Worm (Caenorhabditis elegans) whole organism, early embryonic: Measurements from ENCODE around the gene lgc-54.

Source experiments
- B0310.2 ChIP-seq: sonication (generic microtip); optimal IDR thresholded peaks from 2 replicates; lab custom pipeline; 2016; ENCODE audit warnings: mild to moderate bottlenecking, missing genetic modification characterization, missing compliant biosample characterization
- F13C5.2 ChIP-seq: sonication (generic microtip); optimal IDR thresholded peaks from 2 replicates; lab custom pipeline; 2017; ENCODE audit warnings: mild to moderate bottlenecking, missing genetic modification characterization, inconsistent platforms, missing compliant biosample characterization
- aly-1 ChIP-seq: sonication (generic microtip); optimal IDR thresholded peaks from 2 replicates; lab custom pipeline; 2016; ENCODE audit warnings: missing genetic modification characterization, missing compliant biosample characterization
- ceh-13 ChIP-seq: fragments of 200-800 bp; sonication (Bioruptor generic); optimal IDR thresholded peaks from 2 replicates; lab custom pipeline; 2018; ENCODE audit warnings: mild to moderate bottlenecking, missing genetic modification characterization, missing compliant biosample characterization
- ceh-36 ChIP-seq: sonication (generic microtip); optimal IDR thresholded peaks from 2 replicates; lab custom pipeline; 2016; ENCODE audit warnings: missing genetic modification characterization, inconsistent platforms, missing compliant biosample characterization
- ets-7 ChIP-seq: sonication (generic microtip); optimal IDR thresholded peaks from 2 replicates; lab custom pipeline; 2016; ENCODE audit warnings: missing genotype, missing genetic modification characterization, missing compliant biosample characterization
- flt-1 ChIP-seq: fragments of 200-800 bp; sonication (Bioruptor generic); IDR thresholded peaks from 2 replicates; pipeline ENCODE4 v1.3.6; 2022; ENCODE audit warnings: missing genetic modification characterization, missing compliant biosample characterization
- hmbx-1 ChIP-seq: sonication (generic microtip); optimal IDR thresholded peaks from 2 replicates; lab custom pipeline; 2016; ENCODE audit warnings: mild to moderate bottlenecking, missing genetic modification characterization, missing compliant biosample characterization
- pes-1 ChIP-seq: fragments of 200-800 bp; sonication (Bioruptor generic); IDR thresholded peaks from 2 replicates; pipeline ENCODE4 v1.3.6; 2022; ENCODE audit warnings: missing genetic modification reagents, missing genetic modification characterization, missing compliant biosample characterization
- scrt-1 ChIP-seq: fragments of 200-800 bp; sonication (Bioruptor generic); IDR thresholded peaks from 2 replicates; pipeline ENCODE4 v1.3.6; 2022; ENCODE audit warnings: missing genetic modification characterization, missing compliant biosample characterization
- tbx-11 ChIP-seq: fragments of 200-800 bp; sonication (Bioruptor generic); IDR thresholded peaks from 2 replicates; pipeline ENCODE4 v1.3.6; 2022; ENCODE audit warnings: missing genetic modification characterization, missing compliant biosample characterization
- tbx-37 ChIP-seq: fragments of 200-800 bp; sonication (Bioruptor generic); conservative IDR thresholded peaks from 2 replicates; pipeline ENCODE4 v1.3.6; 2022; ENCODE audit warnings: missing genetic modification reagents, missing genetic modification characterization, missing compliant biosample characterization
- tra-4 ChIP-seq: sonication (generic microtip); optimal IDR thresholded peaks from 2 replicates; lab custom pipeline; 2017; ENCODE audit warnings: missing genetic modification characterization, missing compliant biosample characterization

The lgc-54 gene

ce11 chrV:6793744-6794239 lies 52.6 kb downstream of the lgc-54 start, which contains the start of gene ZC404.1:
TSS of gene ZC404.1 (plus strand) at chrV:6794189.
- TF ChIP-seq aly-1 (tag; lab: Kevin White, UChicago) (no peak), scrt-1 (GFP tag; lab: Robert Waterston, UW) (no peak), flt-1 (GFP tag; lab: Robert Waterston, UW) (no peak), B0310.2 (no peak), tbx-11 (GFP tag; lab: Robert Waterston, UW) (no peak)

- TF ChIP-seq tra-4 (tag; lab: Kevin White, UChicago) (no peak), ets-7 (tag; lab: Kevin White, UChicago) (no peak), scrt-1 (GFP tag; lab: Robert Waterston, UW) (no peak), ceh-13 (GFP tag; lab: Kevin White, UChicago) (no peak), hmbx-1 (tag; lab: Kevin White, UChicago) (no peak), F13C5.2 (tag; lab: Kevin White, UChicago) (no peak), tbx-37 (no peak), pes-1 (GFP tag; lab: Robert Waterston, UW) (no peak), ceh-36 (tag; lab: Kevin White, UChicago) (no peak)
These were observed 53.4 kb downstream of the lgc-54 start for ce11 chrV:6792973-6793372.

- no peak for TF ChIP-seq tra-4 (tag; lab: Kevin White, UChicago)
These were observed 53.8 kb downstream of the lgc-54 start, which contains the start of gene gck-2 for ce11 chrV:6792565-6792964. TSS of gene gck-2 (minus strand) at chrV:6792665.
